Worm (Caenorhabditis elegans) whole organism, L1 larva: ENCODE data around the gene K08D8.2.

Experiments
- aly-2 ChIP-seq: fragments of 150-350 bp; optimal IDR thresholded peaks from 2 replicates; lab custom pipeline; 2014; ENCODE audit warnings: missing biosample characterization, missing genetic modification characterization
- ceh-63 ChIP-seq: fragments of 200-800 bp; sonication (Bioruptor generic); optimal IDR thresholded peaks from 2 replicates; lab custom pipeline; 2018; ENCODE audit warnings: mild to moderate bottlenecking, missing genetic modification characterization, missing compliant biosample characterization
- lin-39 ChIP-seq: fragments of 150-350 bp; optimal IDR thresholded peaks from 2 replicates; lab custom pipeline; 2014; ENCODE audit warnings: missing biosample characterization, missing genetic modification reagents, missing genetic modification characterization
- rnt-1 ChIP-seq: sonication (generic microtip); optimal IDR thresholded peaks from 2 replicates; lab custom pipeline; 2016; ENCODE audit warnings: mild to moderate bottlenecking, missing genetic modification characterization, moderate library complexity, missing compliant biosample characterization
- unc-30 ChIP-seq: sonication (generic microtip); optimal IDR thresholded peaks from 2 replicates; lab custom pipeline; 2017; ENCODE audit warnings: missing biosample characterization, missing genetic modification characterization

DNA sequence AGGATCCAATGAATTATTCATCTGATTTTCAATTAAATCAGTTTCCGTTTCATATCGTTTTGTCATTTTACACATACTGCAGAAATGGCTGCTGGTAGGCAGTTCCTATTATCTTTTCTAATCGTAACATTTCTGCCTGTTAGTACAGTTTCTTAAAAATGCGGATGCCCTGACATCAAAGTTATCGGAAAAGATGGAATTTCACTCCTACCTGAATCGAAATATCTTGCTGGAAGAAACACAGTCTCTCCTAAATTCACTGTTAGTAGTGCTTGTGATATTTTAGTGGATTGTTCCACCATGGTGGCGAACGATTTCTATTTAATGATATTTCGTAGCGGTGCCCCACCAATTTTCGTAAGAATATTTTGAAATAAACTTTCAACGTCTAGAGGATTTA lies 45.6 kb downstream of the K08D8.2 start, which contains the start of gene F55G11.10:
- TF ChIP-seq ceh-63 (GFP tag; lab: Kevin White, UChicago) = no peak
- no peak for TF ChIP-seq aly-2 (tag; lab: Kevin White, UChicago)
- TF ChIP-seq lin-39 = no peak
- TF ChIP-seq unc-30 = no peak
- no peak for TF ChIP-seq rnt-1 (tag; lab: Kevin White, UChicago)
